Fruit fly (Drosophila melanogaster) whole organism, embryonic: ENCODE measurements around the gene CG7407.

ENCODE experiments used
- Aef1 ChIP-seq: fragments of 200-800 bp; sonication (Bioruptor generic); IDR thresholded peaks from 3 replicates; pipeline ENCODE4 v1.3.6; 2022; ENCODE audit warnings: missing biosample characterization, missing genetic modification characterization
- CG1024 ChIP-seq: fragments of 200-800 bp; sonication (Bioruptor generic); IDR thresholded peaks from 2 replicates; pipeline ENCODE4 v1.3.6; 2022; ENCODE audit warnings: missing biosample characterization, missing genetic modification characterization
- CG10366 ChIP-seq: fragments of 200-800 bp; sonication (Bioruptor generic); IDR thresholded peaks from 2 replicates; pipeline ENCODE4 v1.3.6; 2022; ENCODE audit warnings: missing biosample characterization, missing genetic modification characterization
- CG10565 ChIP-seq: fragments of 200-800 bp; sonication (Bioruptor generic); optimal IDR thresholded peaks from 3 replicates; lab custom pipeline; 2016; ENCODE audit warnings: missing biosample characterization, mild to moderate bottlenecking, missing genetic modification characterization
- CG12744 ChIP-seq: fragments of 200-800 bp; sonication (Bioruptor generic); optimal IDR thresholded peaks from 2 replicates; lab custom pipeline; 2016; ENCODE audit warnings: missing biosample characterization, missing genetic modification characterization
- CG12942 ChIP-seq: fragments of 200-800 bp; sonication (Bioruptor generic); optimal IDR thresholded peaks from 3 replicates; lab custom pipeline; 2016; ENCODE audit warnings: missing biosample characterization, missing genetic modification characterization
- CG13424 ChIP-seq: fragments of 200-800 bp; sonication (Bioruptor generic); optimal IDR thresholded peaks from 2 replicates; lab custom pipeline; 2019; ENCODE audit warnings: missing biosample characterization, mild to moderate bottlenecking, missing genetic modification characterization, moderate library complexity
- CG14441 ChIP-seq: fragments of 200-800 bp; sonication (Bioruptor generic); IDR thresholded peaks from 2 replicates; pipeline ENCODE4 v1.3.6; 2022; ENCODE audit warnings: missing biosample characterization, missing genetic modification characterization
- CG18619 ChIP-seq: fragments of 200-800 bp; sonication (Bioruptor generic); optimal IDR thresholded peaks from 3 replicates; lab custom pipeline; 2017; ENCODE audit warnings: missing biosample characterization, mild to moderate bottlenecking, missing genetic modification characterization
- CG2678 ChIP-seq: fragments of 200-800 bp; sonication (Bioruptor generic); optimal IDR thresholded peaks from 3 replicates; lab custom pipeline; 2019; ENCODE audit warnings: missing biosample characterization, mild to moderate bottlenecking, missing genetic modification characterization, moderate library complexity
- CG2875 ChIP-seq: fragments of 200-800 bp; sonication (Bioruptor generic); optimal IDR thresholded peaks from 2 replicates; lab custom pipeline; 2017; ENCODE audit warnings: missing biosample characterization, mild to moderate bottlenecking, missing genetic modification characterization, missing genetic modification reagents
- CG3065 ChIP-seq: fragments of 200-800 bp; sonication (Bioruptor generic); optimal IDR thresholded peaks from 2 replicates; lab custom pipeline; 2016; ENCODE audit warnings: missing biosample characterization, missing genetic modification characterization
- CG3163 ChIP-seq: fragments of 200-800 bp; sonication (Bioruptor generic); optimal IDR thresholded peaks from 3 replicates; lab custom pipeline; 2016; ENCODE audit warnings: missing biosample characterization, missing genetic modification characterization
- CG43689 ChIP-seq: fragments of 200-800 bp; sonication (Bioruptor generic); IDR thresholded peaks from 2 replicates; pipeline ENCODE4 v1.3.6; 2022; ENCODE audit warnings: missing biosample characterization, missing genetic modification characterization
- CG6683 ChIP-seq: fragments of 200-800 bp; sonication (Bioruptor generic); optimal IDR thresholded peaks from 2 replicates; lab custom pipeline; 2017; ENCODE audit warnings: missing biosample characterization, mild to moderate bottlenecking, missing genetic modification characterization, missing genetic modification reagents
- CG7271 ChIP-seq: fragments of 200-800 bp; sonication (Bioruptor generic); optimal IDR thresholded peaks from 2 replicates; lab custom pipeline; 2018; ENCODE audit warnings: missing biosample characterization, mild to moderate bottlenecking, missing genetic modification characterization, moderate library complexity
- CG7745 ChIP-seq: fragments of 200-800 bp; sonication (Bioruptor generic); optimal IDR thresholded peaks from 2 replicates; lab custom pipeline; 2018; ENCODE audit warnings: missing biosample characterization, mild to moderate bottlenecking, missing genetic modification characterization, moderate library complexity
- CG8924 ChIP-seq: fragments of 200-800 bp; optimal IDR thresholded peaks from 3 replicates; lab custom pipeline; 2019; ENCODE audit warnings: missing biosample characterization, mild to moderate bottlenecking, missing genetic modification characterization, moderate library complexity
- CG9876 ChIP-seq: fragments of 200-800 bp; sonication (Bioruptor generic); optimal IDR thresholded peaks from 2 replicates; lab custom pipeline; 2016; ENCODE audit warnings: missing biosample characterization, missing genetic modification characterization
- CrebB ChIP-seq: fragments of 200-800 bp; sonication (Bioruptor generic); optimal IDR thresholded peaks from 3 replicates; lab custom pipeline; 2018; ENCODE audit warnings: missing biosample characterization, mild to moderate bottlenecking, missing genetic modification characterization
- Dref ChIP-seq: fragments of 200-800 bp; sonication (Bioruptor generic); IDR thresholded peaks from 2 replicates; pipeline ENCODE4 v1.3.6; 2022; ENCODE audit warnings: missing biosample characterization, missing genetic modification characterization
- Hr78 ChIP-seq, 2 experiments: fragments of 200-800 bp in 1 of 2; fragments of >200 bp in 1 of 2; sonication (Bioruptor generic) in 1 of 2; optimal IDR thresholded peaks; 2 replicates each; lab custom pipeline; 2017 to 2019; ENCODE audit warnings: missing biosample characterization in 2 of 2, missing genetic modification characterization in 2 of 2, mild to moderate bottlenecking in 1 of 2, moderate library complexity in 1 of 2
- Kr ChIP-seq: fragments of 200-800 bp; sonication (Bioruptor generic); optimal IDR thresholded peaks from 2 replicates; lab custom pipeline; 2017; ENCODE audit warnings: missing biosample characterization, mild to moderate bottlenecking, missing genetic modification characterization
- Neu2 ChIP-seq: fragments of 200-800 bp; sonication (Bioruptor generic); optimal IDR thresholded peaks from 3 replicates; lab custom pipeline; 2016; ENCODE audit warnings: missing biosample characterization, missing genetic modification characterization, borderline replicate concordance
- NfI ChIP-seq: fragments of 200-800 bp; sonication (Bioruptor generic); optimal IDR thresholded peaks from 3 replicates; lab custom pipeline; 2018; ENCODE audit warnings: missing biosample characterization, mild to moderate bottlenecking, missing genetic modification characterization, moderate library complexity
- Oli ChIP-seq: fragments of 200-800 bp; sonication (Bioruptor generic); optimal IDR thresholded peaks from 2 replicates; lab custom pipeline; 2018; ENCODE audit warnings: missing biosample characterization, mild to moderate bottlenecking, missing genetic modification characterization, moderate library complexity
- Sox100B ChIP-seq: fragments of 200-800 bp; sonication (Bioruptor generic); optimal IDR thresholded peaks from 3 replicates; lab custom pipeline; 2018; ENCODE audit warnings: missing biosample characterization, mild to moderate bottlenecking, missing genetic modification characterization
- Usf ChIP-seq: fragments of 200-800 bp; sonication (Bioruptor generic); optimal IDR thresholded peaks from 2 replicates; lab custom pipeline; 2017; ENCODE audit warnings: missing genotype, missing biosample characterization, missing genetic modification characterization
- Xbp1 ChIP-seq: fragments of 200-800 bp; sonication (Bioruptor generic); optimal IDR thresholded peaks from 3 replicates; lab custom pipeline; 2016; ENCODE audit warnings: missing biosample characterization, mild to moderate bottlenecking, missing genetic modification characterization
- cato ChIP-seq: fragments of 200-800 bp; sonication (Bioruptor generic); optimal IDR thresholded peaks from 2 replicates; lab custom pipeline; 2016; ENCODE audit warnings: missing biosample characterization, missing genetic modification characterization, borderline replicate concordance
- ci ChIP-seq: fragments of 200-800 bp; sonication (Bioruptor generic); IDR thresholded peaks from 3 replicates; pipeline ENCODE4 v1.3.6; 2022; ENCODE audit warnings: missing biosample characterization, missing genetic modification characterization
- en ChIP-seq: fragments of 200-800 bp; sonication (Bioruptor generic); optimal IDR thresholded peaks from 2 replicates; lab custom pipeline; 2016; ENCODE audit warnings: missing biosample characterization, missing genetic modification characterization
- hb ChIP-seq: fragments of 200-800 bp; sonication (Bioruptor generic); IDR thresholded peaks from 3 replicates; pipeline ENCODE4 v1.3.6; 2022; ENCODE audit warnings: missing biosample characterization, missing genetic modification characterization; ENCODE audit not compliant: partially characterized antibody
- kay ChIP-seq: fragments of 200-800 bp; sonication (Bioruptor generic); optimal IDR thresholded peaks from 2 replicates; lab custom pipeline; 2016; ENCODE audit warnings: missing biosample characterization, missing genetic modification characterization
- lov ChIP-seq, 2 experiments: fragments of 200-800 bp in 1 of 2; fragments of >200 bp in 1 of 2; sonication (Bioruptor generic) in 1 of 2; IDR thresholded peaks in 1 of 2; optimal IDR thresholded peaks in 1 of 2; 2 replicates in 1 of 2; 3 replicates in 1 of 2; pipeline versions ENCODE4 v1.3.6 to Lab custom; 2017 to 2022; ENCODE audit warnings: missing biosample characterization in 1 of 2, missing genetic modification characterization in 1 of 2
- nerfin-1 ChIP-seq: fragments of 200-800 bp; sonication (Bioruptor generic); optimal IDR thresholded peaks from 3 replicates; lab custom pipeline; 2019; ENCODE audit warnings: missing biosample characterization, mild to moderate bottlenecking, missing genetic modification characterization, moderate library complexity
- pnt ChIP-seq: fragments of 200-800 bp; sonication (Bioruptor generic); optimal IDR thresholded peaks from 3 replicates; lab custom pipeline; 2016; ENCODE audit warnings: missing biosample characterization, missing genetic modification characterization
- psq ChIP-seq: fragments of 200-800 bp; sonication (Bioruptor generic); optimal IDR thresholded peaks from 2 replicates; lab custom pipeline; 2017; ENCODE audit warnings: missing biosample characterization, missing genetic modification characterization
- pum ChIP-seq: fragments of 200-800 bp; sonication (Bioruptor generic); optimal IDR thresholded peaks from 2 replicates; lab custom pipeline; 2016; ENCODE audit warnings: missing biosample characterization, missing genetic modification characterization
- slbo ChIP-seq: fragments of 200-800 bp; sonication (Bioruptor generic); IDR thresholded peaks from 2 replicates; pipeline ENCODE4 v1.3.6; 2022; ENCODE audit warnings: missing biosample characterization, missing genetic modification characterization
- slou ChIP-seq: fragments of 200-800 bp; sonication (Bioruptor generic); optimal IDR thresholded peaks from 3 replicates; lab custom pipeline; 2016; ENCODE audit warnings: missing biosample characterization, missing genetic modification characterization
- so ChIP-seq: fragments of 200-800 bp; sonication (Bioruptor generic); IDR thresholded peaks from 3 replicates; pipeline ENCODE4 v1.3.6; 2022; ENCODE audit warnings: missing biosample characterization, missing genetic modification characterization
- sqz ChIP-seq: fragments of 200-800 bp; sonication (Bioruptor generic); optimal IDR thresholded peaks from 3 replicates; lab custom pipeline; 2018; ENCODE audit warnings: missing biosample characterization, mild to moderate bottlenecking, missing genetic modification characterization
- twi ChIP-seq: fragments of 200-800 bp; optimal IDR thresholded peaks from 2 replicates; lab custom pipeline; 2019; ENCODE audit warnings: missing biosample characterization, mild to moderate bottlenecking, missing genetic modification characterization, moderate library complexity
- wor ChIP-seq: fragments of 200-800 bp; sonication (Bioruptor generic); IDR thresholded peaks from 2 replicates; pipeline ENCODE4 v1.3.6; 2022; ENCODE audit warnings: missing biosample characterization, missing genetic modification characterization
- zen2 ChIP-seq: fragments of 200-800 bp; sonication (Bioruptor generic); IDR thresholded peaks from 3 replicates; pipeline ENCODE4 v1.3.6; 2022; ENCODE audit warnings: missing biosample characterization, missing genetic modification characterization; ENCODE audit not compliant: partially characterized antibody
- zf30C ChIP-seq: fragments of 200-800 bp; sonication (Bioruptor generic); optimal IDR thresholded peaks from 3 replicates; lab custom pipeline; 2018; ENCODE audit warnings: missing biosample characterization, mild to moderate bottlenecking, missing genetic modification characterization
- zfh1 ChIP-seq: fragments of 200-800 bp; sonication (Bioruptor generic); IDR thresholded peaks from 3 replicates; pipeline ENCODE4 v1.3.6; 2022; ENCODE audit warnings: missing biosample characterization, missing genetic modification characterization

Gene CG7407

DNA sequence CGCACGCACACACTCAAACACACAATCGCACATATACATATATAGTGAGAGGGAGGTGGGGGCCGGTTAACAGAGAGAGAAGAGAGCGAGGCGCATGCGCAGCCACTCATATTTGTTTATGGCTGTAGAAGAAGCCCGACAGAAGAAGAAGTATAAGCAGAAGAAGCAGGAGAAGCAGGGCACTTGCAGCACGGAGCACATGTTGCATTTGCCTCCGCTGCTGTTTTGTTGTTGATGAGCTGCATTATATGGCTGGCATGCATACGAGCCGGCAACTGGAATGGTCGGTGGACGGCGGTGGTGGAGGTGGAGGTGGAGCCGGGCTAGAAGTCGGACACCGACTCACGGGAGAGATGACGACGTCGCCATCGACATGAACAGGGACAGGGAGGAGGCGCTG lies 22.8 kb upstream of the CG7407 start (continued):
- TF ChIP-seq Neu2 (GFP tag; lab: Kevin White, UChicago): no peak
- no peak for TF ChIP-seq zfh1 (GFP tag; lab: Robert Waterston, UW)
- TF ChIP-seq CG13424 (tag; lab: Kevin White, UChicago): no peak

DNA sequence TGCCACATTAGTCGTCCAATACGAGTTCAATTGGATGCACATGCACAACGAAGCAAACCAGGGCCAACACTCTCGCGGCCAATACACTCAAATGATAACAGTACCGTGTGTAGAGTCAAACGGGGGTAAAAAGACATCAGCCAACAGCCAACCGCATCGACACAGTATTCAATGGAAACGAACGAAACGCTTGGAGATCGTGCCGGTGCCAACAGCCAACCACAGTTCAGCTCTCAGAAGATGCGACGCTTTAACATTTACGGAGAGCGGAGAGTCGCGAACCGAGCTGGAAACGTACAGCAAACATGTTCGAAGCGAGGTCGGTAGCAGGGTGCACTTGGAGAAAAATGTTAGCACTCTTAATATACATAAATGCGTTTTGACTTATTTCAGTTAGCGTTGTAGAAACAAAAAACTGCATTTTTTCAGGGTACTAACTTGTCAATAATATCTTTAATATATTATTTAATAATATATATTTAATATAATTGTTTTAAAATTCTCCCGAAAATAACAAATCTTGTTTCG lies 15.2 kb upstream of the CG7407 start:
- no peak for TF ChIP-seq CG3163 (GFP tag; lab: Kevin White, UChicago)
- no peak for TF ChIP-seq CG12744
- TF ChIP-seq CG1024 (GFP tag; lab: Robert Waterston, UW): peak; percentile 60; the same call in 1 of the 2 replicates
- TF ChIP-seq nerfin-1 (tag; lab: Kevin White, UChicago): no peak
- no peak for TF ChIP-seq slou
- no peak for TF ChIP-seq CG10565
- peak; percentile 67 for TF ChIP-seq Xbp1 (GFP tag; lab: Kevin White, UChicago)
- no peak for TF ChIP-seq Dref (GFP tag; lab: Robert Waterston, UW)
- TF ChIP-seq pum (GFP tag; lab: Kevin White, UChicago): no peak
- no peak for TF ChIP-seq CG6683 (GFP tag; lab: Kevin White, UChicago)
- peak; percentile 69 for TF ChIP-seq CG14441 (GFP tag; lab: Robert Waterston, UW)
- TF ChIP-seq so (GFP tag; lab: Robert Waterston, UW): peak; percentile 60; the same call in 1 of the 3 replicates
- TF ChIP-seq ci (GFP tag; lab: Robert Waterston, UW): peak; percentile 77
- TF ChIP-seq Kr (GFP tag; lab: Kevin White, UChicago): no peak
- TF ChIP-seq kay: no peak
- peak; percentile 71 for TF ChIP-seq CG8924 (tag; lab: Kevin White, UChicago)
- TF ChIP-seq wor: peak; percentile 19; the same call in 1 of the 2 replicates
- no peak for TF ChIP-seq Usf (GFP tag; lab: Kevin White, UChicago)
- no peak for TF ChIP-seq CG2678 (tag; lab: Kevin White, UChicago)
- no peak for TF ChIP-seq hb (GFP tag; lab: Robert Waterston, UW)
- no peak for TF ChIP-seq en
- peak; percentile 45 for TF ChIP-seq CG18619 (GFP tag; lab: Kevin White, UChicago)
- TF ChIP-seq NfI: peak; percentile 39
- no peak for TF ChIP-seq zen2 (GFP tag; lab: Robert Waterston, UW)
- peak; percentile 3 for TF ChIP-seq cato (GFP tag; lab: Kevin White, UChicago)
- TF ChIP-seq pnt (GFP tag; lab: Kevin White, UChicago): no peak
- TF ChIP-seq CG12942 (GFP tag; lab: Kevin White, UChicago): peak; percentile 27
- TF ChIP-seq psq (GFP tag; lab: Kevin White, UChicago): peak; percentile 44
- TF ChIP-seq CG9876: no peak
- TF ChIP-seq CG43689 (GFP tag; lab: Robert Waterston, UW): no peak
- no peak for TF ChIP-seq lov (optimal IDR thresholded peaks at IDR 0.05; lab: Kevin White, UChicago)
- TF ChIP-seq lov (GFP tag; IDR thresholded peaks at IDR 0.05; lab: Robert Waterston, UW): 0 out of 3 replicates have a peak, but pooled peaks have one; percentile 62
- TF ChIP-seq Aef1 (GFP tag; lab: Robert Waterston, UW): 0 out of 3 replicates have a peak, but pooled peaks have one; percentile 21
- peak in 1 of 2 experiments; percentile 49 for TF ChIP-seq Hr78 (GFP tag; optimal IDR thresholded peaks at IDR 0.05; lab: Kevin White, UChicago)
- peak; percentile 70 for TF ChIP-seq slbo (GFP tag; lab: Robert Waterston, UW)
- peak; percentile 43 for TF ChIP-seq CG2875
- no peak for TF ChIP-seq CrebB (tag; lab: Kevin White, UChicago)
- TF ChIP-seq sqz (GFP tag; lab: Kevin White, UChicago): no peak
- peak; percentile 70 for TF ChIP-seq Oli (tag; lab: Kevin White, UChicago)
- peak; percentile 56 for TF ChIP-seq Sox100B (GFP tag; lab: Kevin White, UChicago)
- TF ChIP-seq twi (tag; lab: Kevin White, UChicago): peak; percentile 13
- no peak for TF ChIP-seq CG7745 (tag; lab: Kevin White, UChicago)
- peak; percentile 73 for TF ChIP-seq CG10366
- peak; percentile 95 for TF ChIP-seq zf30C
- no peak for TF ChIP-seq CG3065 (GFP tag; lab: Kevin White, UChicago)
- TF ChIP-seq CG7271 (tag; lab: Kevin White, UChicago): no peak
